Fruit fly (Drosophila melanogaster) whole organism, embryonic: ENCODE data around the gene CheA7a.

Source experiments
- Abd-B ChIP-seq: fragments of 200-800 bp; sonication (Bioruptor generic); optimal IDR thresholded peaks from 2 replicates; lab custom pipeline; 2018; ENCODE audit warnings: missing biosample characterization, mild to moderate bottlenecking, missing genetic modification characterization, moderate library complexity
- Antp ChIP-seq: fragments of 200-800 bp; sonication (Bioruptor generic); optimal IDR thresholded peaks from 3 replicates; lab custom pipeline; 2016; ENCODE audit warnings: missing biosample characterization, missing genetic modification characterization
- Atf-2 ChIP-seq: fragments of 200-800 bp; sonication (Bioruptor generic); optimal IDR thresholded peaks from 2 replicates; lab custom pipeline; 2016; ENCODE audit warnings: missing biosample characterization, missing genetic modification characterization
- Awh ChIP-seq: fragments of 200-800 bp; sonication (Bioruptor generic); IDR thresholded peaks from 2 replicates; pipeline ENCODE4, ENCODE4 v1.3.6; 2022; ENCODE audit warnings: missing biosample characterization, missing genetic modification characterization
- CG1024 ChIP-seq: fragments of 200-800 bp; sonication (Bioruptor generic); IDR thresholded peaks from 2 replicates; pipeline ENCODE4 v1.3.6; 2022; ENCODE audit warnings: missing biosample characterization, missing genetic modification characterization
- CG10267 ChIP-seq: fragments of 200-800 bp; sonication (Bioruptor generic); optimal IDR thresholded peaks from 2 replicates; lab custom pipeline; 2018; ENCODE audit warnings: missing biosample characterization, mild to moderate bottlenecking, missing genetic modification characterization, moderate library complexity
- CG12071 ChIP-seq: fragments of 200-800 bp; sonication (Bioruptor generic); optimal IDR thresholded peaks from 3 replicates; lab custom pipeline; 2018; ENCODE audit warnings: missing biosample characterization, mild to moderate bottlenecking, missing genetic modification characterization
- CG12299 ChIP-seq: fragments of 200-800 bp; sonication (Bioruptor generic); optimal IDR thresholded peaks from 2 replicates; lab custom pipeline; 2018; ENCODE audit warnings: missing biosample characterization, mild to moderate bottlenecking, missing genetic modification characterization
- CG12391 ChIP-seq: fragments of 200-800 bp; sonication (Bioruptor generic); optimal IDR thresholded peaks from 3 replicates; lab custom pipeline; 2018; ENCODE audit warnings: missing biosample characterization, mild to moderate bottlenecking, missing genetic modification characterization, moderate library complexity
- CG13296 ChIP-seq: fragments of 200-800 bp; sonication (Bioruptor generic); optimal IDR thresholded peaks from 3 replicates; lab custom pipeline; 2018; ENCODE audit warnings: missing biosample characterization, mild to moderate bottlenecking, missing genetic modification characterization
- CG13894 ChIP-seq: fragments of 200-800 bp; sonication (Bioruptor generic); optimal IDR thresholded peaks from 3 replicates; lab custom pipeline; 2018; ENCODE audit warnings: missing biosample characterization, mild to moderate bottlenecking, missing genetic modification characterization, moderate library complexity
- CG14014 ChIP-seq: fragments of 200-800 bp; sonication (Bioruptor generic); IDR thresholded peaks from 2 replicates; pipeline ENCODE4 v1.3.6; 2022; ENCODE audit warnings: missing biosample characterization, missing genetic modification characterization
- CG15073 ChIP-seq: fragments of 200-800 bp; sonication (Bioruptor generic); optimal IDR thresholded peaks from 2 replicates; lab custom pipeline; 2016; ENCODE audit warnings: missing biosample characterization, missing genetic modification characterization
- CG17186 ChIP-seq: fragments of 200-800 bp; sonication (Bioruptor generic); optimal IDR thresholded peaks from 3 replicates; lab custom pipeline; 2017; ENCODE audit warnings: missing biosample characterization, missing genetic modification reagents, missing genetic modification characterization
- CG18764 ChIP-seq: fragments of 200-800 bp; sonication (Bioruptor generic); optimal IDR thresholded peaks from 3 replicates; lab custom pipeline; 2016; ENCODE audit warnings: missing biosample characterization, missing genetic modification characterization
- CG2129 ChIP-seq: fragments of 200-800 bp; sonication (Bioruptor generic); IDR thresholded peaks from 2 replicates; pipeline ENCODE4 v1.3.6; 2022; ENCODE audit warnings: missing biosample characterization, missing genetic modification characterization; ENCODE audit not compliant: partially characterized antibody
- CG2678 ChIP-seq: fragments of 200-800 bp; sonication (Bioruptor generic); optimal IDR thresholded peaks from 3 replicates; lab custom pipeline; 2019; ENCODE audit warnings: missing biosample characterization, mild to moderate bottlenecking, missing genetic modification characterization, moderate library complexity
- CG5245 ChIP-seq: fragments of 200-800 bp; sonication (Bioruptor generic); optimal IDR thresholded peaks from 3 replicates; lab custom pipeline; 2016; ENCODE audit warnings: missing biosample characterization, missing genetic modification characterization
- CG7839 ChIP-seq: fragments of 200-800 bp; sonication (Bioruptor generic); optimal IDR thresholded peaks from 3 replicates; lab custom pipeline; 2018; ENCODE audit warnings: missing biosample characterization, mild to moderate bottlenecking, missing genetic modification characterization, moderate library complexity
- CG8089 ChIP-seq: fragments of 200-800 bp; sonication (Bioruptor generic); optimal IDR thresholded peaks from 3 replicates; lab custom pipeline; 2016; ENCODE audit warnings: missing biosample characterization, missing genetic modification characterization
- CG9609 ChIP-seq: fragments of 200-800 bp; sonication (Bioruptor generic); optimal IDR thresholded peaks from 3 replicates; lab custom pipeline; 2016; ENCODE audit warnings: missing biosample characterization, missing genetic modification characterization
- CG9727 ChIP-seq: fragments of 200-800 bp; sonication (Bioruptor generic); optimal IDR thresholded peaks from 3 replicates; lab custom pipeline; 2017; ENCODE audit warnings: missing biosample characterization, mild to moderate bottlenecking, missing genetic modification characterization
- CG9817 ChIP-seq: fragments of 200-800 bp; sonication (Bioruptor generic); optimal IDR thresholded peaks from 2 replicates; lab custom pipeline; 2018; ENCODE audit warnings: missing biosample characterization, mild to moderate bottlenecking, missing genetic modification characterization, moderate library complexity
- CoRest ChIP-seq: fragments of 200-800 bp; sonication (Bioruptor generic); optimal IDR thresholded peaks from 3 replicates; lab custom pipeline; 2018; ENCODE audit warnings: missing biosample characterization, mild to moderate bottlenecking, missing genetic modification characterization, moderate library complexity
- Dip2 ChIP-seq: fragments of 200-800 bp; sonication (Bioruptor generic); IDR thresholded peaks from 2 replicates; pipeline ENCODE4 v1.3.6; 2022; ENCODE audit warnings: missing biosample characterization, missing genetic modification characterization
- Eip74EF ChIP-seq, 2 experiments: fragments of 200-800 bp in 1 of 2; fragments of >200 bp in 1 of 2; sonication (Bioruptor generic) in 1 of 2; optimal IDR thresholded peaks; 2 replicates each; lab custom pipeline; 2017 to 2019; ENCODE audit warnings: missing biosample characterization in 2 of 2, missing genetic modification characterization in 2 of 2, mild to moderate bottlenecking in 1 of 2, moderate library complexity in 1 of 2
- Fer3 ChIP-seq: fragments of 200-800 bp; sonication (Bioruptor generic); optimal IDR thresholded peaks from 2 replicates; lab custom pipeline; 2018; ENCODE audit warnings: missing biosample characterization, mild to moderate bottlenecking, missing genetic modification characterization, moderate library complexity
- H2.0 ChIP-seq: fragments of 200-800 bp; sonication (Bioruptor generic); IDR thresholded peaks from 2 replicates; pipeline ENCODE4 v1.3.6; 2022; ENCODE audit warnings: missing biosample characterization, missing genetic modification characterization
- HmgZ ChIP-seq: fragments of 200-800 bp; sonication (Bioruptor generic); optimal IDR thresholded peaks from 2 replicates; lab custom pipeline; 2018; ENCODE audit warnings: missing biosample characterization, mild to moderate bottlenecking, missing genetic modification characterization
- Kr ChIP-seq: fragments of 200-800 bp; sonication (Bioruptor generic); optimal IDR thresholded peaks from 2 replicates; lab custom pipeline; 2017; ENCODE audit warnings: missing biosample characterization, mild to moderate bottlenecking, missing genetic modification characterization
- Opbp ChIP-seq: fragments of 200-800 bp; sonication (Bioruptor generic); IDR thresholded peaks from 3 replicates; pipeline ENCODE4 v1.3.6; 2022; ENCODE audit warnings: missing biosample characterization, missing genetic modification characterization; ENCODE audit not compliant: partially characterized antibody
- TFAM ChIP-seq: fragments of 200-800 bp; sonication (Bioruptor generic); optimal IDR thresholded peaks from 2 replicates; lab custom pipeline; 2017; ENCODE audit warnings: missing biosample characterization, missing genetic modification characterization, inconsistent platforms
- Xbp1 ChIP-seq: fragments of 200-800 bp; sonication (Bioruptor generic); optimal IDR thresholded peaks from 3 replicates; lab custom pipeline; 2016; ENCODE audit warnings: missing biosample characterization, mild to moderate bottlenecking, missing genetic modification characterization
- abd-A ChIP-seq: fragments of 200-800 bp; sonication (Bioruptor generic); optimal IDR thresholded peaks from 3 replicates; lab custom pipeline; 2019; ENCODE audit warnings: missing biosample characterization, mild to moderate bottlenecking, missing genetic modification characterization, moderate library complexity
- al ChIP-seq: fragments of 200-800 bp; sonication (Bioruptor generic); IDR thresholded peaks from 2 replicates; pipeline ENCODE4 v1.3.6; 2022; ENCODE audit warnings: missing biosample characterization, missing genetic modification characterization
- ase ChIP-seq: fragments of 200-800 bp; sonication (Bioruptor generic); IDR thresholded peaks from 3 replicates; pipeline ENCODE4 v1.3.6; 2022; ENCODE audit warnings: missing biosample characterization, missing genetic modification characterization
- chinmo ChIP-seq: fragments of 200-800 bp; sonication (Bioruptor generic); IDR thresholded peaks from 4 replicates; pipeline ENCODE4 v1.3.6; 2022; ENCODE audit warnings: missing biosample characterization, missing genetic modification characterization; ENCODE audit not compliant: partially characterized antibody
- disco-r ChIP-seq: fragments of 200-800 bp; sonication (Bioruptor generic); optimal IDR thresholded peaks from 2 replicates; lab custom pipeline; 2016; ENCODE audit warnings: missing biosample characterization, missing genetic modification characterization
- dpn ChIP-seq, 2 experiments: fragments of 200-800 bp; sonication (Bioruptor generic); optimal IDR thresholded peaks; 3 replicates each; lab custom pipeline; 2016; ENCODE audit warnings: missing biosample characterization in 2 of 2, missing genetic modification characterization in 2 of 2
- gce ChIP-seq: fragments of 200-800 bp; sonication (Bioruptor generic); IDR thresholded peaks from 3 replicates; pipeline ENCODE4 v1.3.6; 2022; ENCODE audit warnings: missing biosample characterization, missing genetic modification characterization
- gsb-n ChIP-seq: fragments of 200-800 bp; sonication (Bioruptor generic); optimal IDR thresholded peaks from 3 replicates; lab custom pipeline; 2018; ENCODE audit warnings: missing biosample characterization, mild to moderate bottlenecking, missing genetic modification characterization
- ken ChIP-seq: fragments of 200-800 bp; sonication (Bioruptor generic); IDR thresholded peaks from 3 replicates; pipeline ENCODE4 v1.3.6; 2022; ENCODE audit warnings: missing biosample characterization, missing genetic modification characterization
- lmd ChIP-seq: fragments of 200-800 bp; sonication (Bioruptor generic); IDR thresholded peaks from 2 replicates; pipeline ENCODE4 v1.3.6; 2022; ENCODE audit warnings: missing biosample characterization, missing genetic modification characterization
- org-1 ChIP-seq: fragments of 200-800 bp; sonication (Bioruptor generic); optimal IDR thresholded peaks from 2 replicates; lab custom pipeline; 2017; ENCODE audit warnings: missing biosample characterization, missing genetic modification characterization
- sima ChIP-seq: fragments of 200-800 bp; sonication (Bioruptor generic); optimal IDR thresholded peaks from 2 replicates; lab custom pipeline; 2016; ENCODE audit warnings: missing biosample characterization, missing genetic modification characterization
- sqz ChIP-seq: fragments of 200-800 bp; sonication (Bioruptor generic); optimal IDR thresholded peaks from 3 replicates; lab custom pipeline; 2018; ENCODE audit warnings: missing biosample characterization, mild to moderate bottlenecking, missing genetic modification characterization
- sug ChIP-seq: fragments of 200-800 bp; optimal IDR thresholded peaks from 2 replicates; lab custom pipeline; 2019; ENCODE audit warnings: missing biosample characterization, mild to moderate bottlenecking, missing genetic modification characterization, moderate library complexity
- wor ChIP-seq: fragments of 200-800 bp; sonication (Bioruptor generic); IDR thresholded peaks from 2 replicates; pipeline ENCODE4 v1.3.6; 2022; ENCODE audit warnings: missing biosample characterization, missing genetic modification characterization
- yki ChIP-seq: fragments of >200 bp; optimal IDR thresholded peaks from 3 replicates; lab custom pipeline; 2018

CheA7a gene

dm6 chrX:7333858-7334800 lies 43.8 kb upstream of the CheA7a start (continued):
- TF ChIP-seq CG17186 (GFP tag; lab: Kevin White, UChicago) (no peak), CoRest (tag; lab: Kevin White, UChicago) (peak; percentile 23), ase (GFP tag; lab: Robert Waterston, UW) (no peak), CG14014 (GFP tag; lab: Robert Waterston, UW) (peak; percentile 45; the same call in 1 of the 2 replicates), CG5245 (GFP tag; lab: Kevin White, UChicago) (no peak), Xbp1 (GFP tag; lab: Kevin White, UChicago) (no peak), yki (lab: Kevin White, UChicago) (no peak), abd-A (tag; lab: Kevin White, UChicago) (no peak), gsb-n (no peak), wor (GFP tag; lab: Robert Waterston, UW) (no peak), H2.0 (GFP tag; lab: Robert Waterston, UW) (no peak), sug (tag; lab: Kevin White, UChicago) (no peak), CG15073 (GFP tag; lab: Kevin White, UChicago) (no peak), TFAM (GFP tag; lab: Kevin White, UChicago) (no peak), Eip74EF (GFP tag; optimal IDR thresholded peaks at IDR 0.05; lab: Kevin White, UChicago) (no peak), sima (GFP tag; lab: Kevin White, UChicago) (no peak), CG9727 (GFP tag; lab: Kevin White, UChicago) (peak; percentile 53), sqz (peak; percentile 38), dpn (GFP tag; optimal IDR thresholded peaks at IDR 0.05; lab: Kevin White, UChicago) (peak; percentile 30 to 66), CG13296 (GFP tag; lab: Kevin White, UChicago) (no peak), al (peak; percentile 75), CG13894 (tag; lab: Kevin White, UChicago) (no peak), gce (GFP tag; lab: Robert Waterston, UW) (no peak; the same call in 2 of the 3 replicates), lmd (peak; percentile 5), CG12299 (tag; lab: Kevin White, UChicago) (no peak), CG2678 (peak; percentile 31), CG18764 (no peak), CG10267 (tag; lab: Kevin White, UChicago) (no peak), CG8089 (GFP tag; lab: Kevin White, UChicago) (no peak), Atf-2 (GFP tag; lab: Kevin White, UChicago) (peak; percentile 47), CG1024 (GFP tag; lab: Robert Waterston, UW) (no peak), Kr (GFP tag; lab: Kevin White, UChicago) (peak; percentile 59), Antp (GFP tag; lab: Kevin White, UChicago) (no peak), CG12071 (GFP tag; lab: Kevin White, UChicago) (no peak), ken (no peak), Awh (GFP tag; lab: Robert Waterston, UW) (no peak), CG9609 (peak; percentile 54), Abd-B (GFP tag; lab: Kevin White, UChicago) (no peak), org-1 (GFP tag; lab: Kevin White, UChicago) (no peak), Opbp (GFP tag; lab: Robert Waterston, UW) (no peak), Dip2 (GFP tag; lab: Robert Waterston, UW) (no peak), disco-r (GFP tag; lab: Kevin White, UChicago) (peak; percentile 29), CG7839 (tag; lab: Kevin White, UChicago) (peak; percentile 31), HmgZ (tag; lab: Kevin White, UChicago) (no peak), CG9817 (tag; lab: Kevin White, UChicago) (peak; percentile 53), chinmo (GFP tag; lab: Robert Waterston, UW) (peak; percentile 69; the same call in 2 of the 4 replicates), Fer3 (tag; lab: Kevin White, UChicago) (peak; percentile 49), CG12391 (peak; percentile 24), CG2129 (GFP tag; lab: Robert Waterston, UW) (no peak)
